Worm (Caenorhabditis elegans) whole organism, early embryonic: Measurements from ENCODE around the gene str-52.

Experiments
- B0310.2 ChIP-seq: sonication (generic microtip); optimal IDR thresholded peaks from 2 replicates; lab custom pipeline; 2016; ENCODE audit warnings: mild to moderate bottlenecking, missing genetic modification characterization, missing compliant biosample characterization
- F13C5.2 ChIP-seq: sonication (generic microtip); optimal IDR thresholded peaks from 2 replicates; lab custom pipeline; 2017; ENCODE audit warnings: mild to moderate bottlenecking, missing genetic modification characterization, inconsistent platforms, missing compliant biosample characterization
- aly-1 ChIP-seq: sonication (generic microtip); optimal IDR thresholded peaks from 2 replicates; lab custom pipeline; 2016; ENCODE audit warnings: missing genetic modification characterization, missing compliant biosample characterization
- ama-1 ChIP-seq: fragments of 150-350 bp; optimal IDR thresholded peaks from 2 replicates; lab custom pipeline; 2014
- ceh-13 ChIP-seq: fragments of 200-800 bp; sonication (Bioruptor generic); optimal IDR thresholded peaks from 2 replicates; lab custom pipeline; 2018; ENCODE audit warnings: mild to moderate bottlenecking, missing genetic modification characterization, missing compliant biosample characterization
- ceh-36 ChIP-seq: sonication (generic microtip); optimal IDR thresholded peaks from 2 replicates; lab custom pipeline; 2016; ENCODE audit warnings: missing genetic modification characterization, inconsistent platforms, missing compliant biosample characterization
- ets-7 ChIP-seq: sonication (generic microtip); optimal IDR thresholded peaks from 2 replicates; lab custom pipeline; 2016; ENCODE audit warnings: missing genotype, missing genetic modification characterization, missing compliant biosample characterization
- flt-1 ChIP-seq: fragments of 200-800 bp; sonication (Bioruptor generic); IDR thresholded peaks from 2 replicates; pipeline ENCODE4 v1.3.6; 2022; ENCODE audit warnings: missing genetic modification characterization, missing compliant biosample characterization
- hmbx-1 ChIP-seq: sonication (generic microtip); optimal IDR thresholded peaks from 2 replicates; lab custom pipeline; 2016; ENCODE audit warnings: mild to moderate bottlenecking, missing genetic modification characterization, missing compliant biosample characterization
- hmg-4 ChIP-seq: fragments of 200-800 bp; sonication (Bioruptor generic); optimal IDR thresholded peaks from 2 replicates; lab custom pipeline; 2018; ENCODE audit warnings: mild to moderate bottlenecking, missing genetic modification characterization, missing compliant biosample characterization
- hnd-1 ChIP-seq: sonication (generic microtip); optimal IDR thresholded peaks from 2 replicates; lab custom pipeline; 2016; ENCODE audit warnings: missing genetic modification characterization, missing compliant biosample characterization
- pes-1 ChIP-seq: fragments of 200-800 bp; sonication (Bioruptor generic); IDR thresholded peaks from 2 replicates; pipeline ENCODE4 v1.3.6; 2022; ENCODE audit warnings: missing genetic modification reagents, missing genetic modification characterization, missing compliant biosample characterization
- scrt-1 ChIP-seq: fragments of 200-800 bp; sonication (Bioruptor generic); IDR thresholded peaks from 2 replicates; pipeline ENCODE4 v1.3.6; 2022; ENCODE audit warnings: missing genetic modification characterization, missing compliant biosample characterization
- sea-1 ChIP-seq: fragments of 200-800 bp; sonication (Bioruptor generic); conservative IDR thresholded peaks from 2 replicates; pipeline ENCODE4 v1.3.6; 2022; ENCODE audit warnings: missing genetic modification characterization, missing compliant biosample characterization
- tbx-11 ChIP-seq: fragments of 200-800 bp; sonication (Bioruptor generic); IDR thresholded peaks from 2 replicates; pipeline ENCODE4 v1.3.6; 2022; ENCODE audit warnings: missing genetic modification characterization, missing compliant biosample characterization
- tbx-37 ChIP-seq: fragments of 200-800 bp; sonication (Bioruptor generic); conservative IDR thresholded peaks from 2 replicates; pipeline ENCODE4 v1.3.6; 2022; ENCODE audit warnings: missing genetic modification reagents, missing genetic modification characterization, missing compliant biosample characterization
- tra-4 ChIP-seq: sonication (generic microtip); optimal IDR thresholded peaks from 2 replicates; lab custom pipeline; 2017; ENCODE audit warnings: missing genetic modification characterization, missing compliant biosample characterization

The str-52 gene

ce11 chrV:2139918-2140317 lies 6.0 kb downstream of the str-52 start, which contains the start of gene F22F7.7:
Gene F22F7.7, minus strand, starts transcription at chrV:2140042.
- no peak for TF ChIP-seq hmg-4 (GFP tag; lab: Kevin White, UChicago)

ce11 chrV:2138287-2138686 lies 7.7 kb downstream of the str-52 start:
- TF ChIP-seq aly-1 (tag; lab: Kevin White, UChicago) (no peak), ama-1 (lab: Kevin White, UChicago) (no peak), ceh-13 (GFP tag; lab: Kevin White, UChicago) (no peak), F13C5.2 (tag; lab: Kevin White, UChicago) (no peak), ets-7 (no peak), hmbx-1 (tag; lab: Kevin White, UChicago) (no peak)

- no peak for TF ChIP-seq flt-1 (GFP tag; lab: Robert Waterston, UW)
Observed at ce11 chrV:2137010-2137409, 8.9 kb downstream of the str-52 start.

- TF ChIP-seq tbx-37 (GFP tag; lab: Robert Waterston, UW) = no peak
- no peak for TF ChIP-seq ama-1 (lab: Kevin White, UChicago)
- no peak for TF ChIP-seq hnd-1 (tag; lab: Kevin White, UChicago)
- no peak for TF ChIP-seq hmg-4 (GFP tag; lab: Kevin White, UChicago)
Observed at ce11 chrV:2135323-2135722, 10.6 kb downstream of the str-52 start.

- no peak for TF ChIP-seq ceh-36 (tag; lab: Kevin White, UChicago)
- no peak for TF ChIP-seq pes-1
- TF ChIP-seq ets-7 = no peak
- TF ChIP-seq hnd-1 (tag; lab: Kevin White, UChicago) = no peak
- TF ChIP-seq flt-1 (GFP tag; lab: Robert Waterston, UW) = no peak
- TF ChIP-seq ama-1 (lab: Kevin White, UChicago) = no peak
- no peak for TF ChIP-seq hmg-4 (GFP tag; lab: Kevin White, UChicago)
- no peak for TF ChIP-seq tra-4 (tag; lab: Kevin White, UChicago)
- TF ChIP-seq tbx-11 (GFP tag; lab: Robert Waterston, UW) = no peak
- no peak for TF ChIP-seq ceh-13 (GFP tag; lab: Kevin White, UChicago)
- no peak for TF ChIP-seq B0310.2 (tag; lab: Kevin White, UChicago)
- TF ChIP-seq F13C5.2 (tag; lab: Kevin White, UChicago) = no peak
- no peak for TF ChIP-seq hmbx-1 (tag; lab: Kevin White, UChicago)
- TF ChIP-seq sea-1 (GFP tag; lab: Robert Waterston, UW) = no peak
- TF ChIP-seq aly-1 (tag; lab: Kevin White, UChicago) = no peak
- no peak for TF ChIP-seq scrt-1
Observed at ce11 chrV:2134340-2134739, 11.6 kb downstream of the str-52 start.

ce11 chrV:2133512-2133911 lies 12.4 kb downstream of the str-52 start:
- TF ChIP-seq tra-4 (tag; lab: Kevin White, UChicago) (no peak), pes-1 (0 out of 2 replicates have a peak, but pooled peaks have one; percentile 34), B0310.2 (tag; lab: Kevin White, UChicago) (no peak)

ce11 chrV:2132675-2133074 lies 13.3 kb downstream of the str-52 start:
- TF ChIP-seq ama-1 (lab: Kevin White, UChicago) (no peak), B0310.2 (tag; lab: Kevin White, UChicago) (no peak), ceh-36 (tag; lab: Kevin White, UChicago) (no peak), tra-4 (tag; lab: Kevin White, UChicago) (no peak), hmbx-1 (tag; lab: Kevin White, UChicago) (no peak), hnd-1 (tag; lab: Kevin White, UChicago) (no peak), tbx-37 (GFP tag; lab: Robert Waterston, UW) (no peak), sea-1 (GFP tag; lab: Robert Waterston, UW) (no peak), F13C5.2 (tag; lab: Kevin White, UChicago) (no peak), ceh-13 (GFP tag; lab: Kevin White, UChicago) (no peak), pes-1 (no peak), flt-1 (GFP tag; lab: Robert Waterston, UW) (no peak), ets-7 (no peak), hmg-4 (GFP tag; lab: Kevin White, UChicago) (no peak), tbx-11 (GFP tag; lab: Robert Waterston, UW) (no peak), aly-1 (tag; lab: Kevin White, UChicago) (no peak), scrt-1 (no peak)

- TF ChIP-seq ets-7 = no peak
- peak; percentile 73 for TF ChIP-seq tbx-37 (GFP tag; lab: Robert Waterston, UW)
- TF ChIP-seq pes-1 = 0 out of 2 replicates have a peak, but pooled peaks have one; percentile 56
Observed at ce11 chrV:2126996-2127585, 18.9 kb downstream of the str-52 start, which contains the start of gene ldp-1. Gene ldp-1, plus strand, starts transcription at chrV:2127535.

ce11 chrV:2126554-2126953 lies 19.4 kb downstream of the str-52 start:
- TF ChIP-seq pes-1 (no peak), ceh-36 (tag; lab: Kevin White, UChicago) (no peak), hnd-1 (tag; lab: Kevin White, UChicago) (no peak), aly-1 (tag; lab: Kevin White, UChicago) (no peak), sea-1 (GFP tag; lab: Robert Waterston, UW) (no peak), hmg-4 (GFP tag; lab: Kevin White, UChicago) (no peak), ceh-13 (GFP tag; lab: Kevin White, UChicago) (no peak), ets-7 (no peak), F13C5.2 (tag; lab: Kevin White, UChicago) (no peak), tbx-11 (GFP tag; lab: Robert Waterston, UW) (no peak), tbx-37 (GFP tag; lab: Robert Waterston, UW) (no peak), tra-4 (tag; lab: Kevin White, UChicago) (no peak), B0310.2 (tag; lab: Kevin White, UChicago) (no peak), scrt-1 (no peak), ama-1 (lab: Kevin White, UChicago) (no peak)
